Worm (Caenorhabditis elegans): Measurements from ENCODE around the gene fbxa-219.

fbxa-219 gene

DNA sequence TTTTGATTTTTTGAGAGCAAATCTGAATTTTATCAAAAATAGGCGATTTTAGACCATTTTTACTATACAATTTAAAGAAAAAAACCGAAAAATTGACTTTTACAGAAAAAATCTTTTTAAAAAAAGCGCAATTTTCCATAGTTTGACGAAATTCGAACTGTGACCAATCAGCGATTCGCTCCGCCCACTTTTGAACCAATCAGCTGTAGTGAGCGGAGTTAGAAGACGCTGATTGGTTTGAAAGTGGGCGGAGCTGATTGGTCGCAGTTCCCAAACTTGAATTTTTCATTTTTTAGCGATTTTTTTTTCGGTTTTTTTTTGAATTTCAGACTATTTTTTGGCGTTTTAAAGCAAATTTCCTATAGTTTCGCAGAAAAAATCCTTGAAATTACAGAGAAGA is 33.5 kb downstream of the fbxa-219 start:
- TF ChIP-seq daf-8 (GFP tag; IDR thresholded peaks at IDR 0.05), result no peak
- no peak for TF ChIP-seq nhr-76 (tag; optimal IDR thresholded peaks at IDR 0.05)
- TF ChIP-seq ceh-82 (tag; optimal IDR thresholded peaks at IDR 0.05), result no peak
- TF ChIP-seq lsy-2 (tag; optimal IDR thresholded peaks at IDR 0.05), result no peak
- TF ChIP-seq lim-7 (GFP tag; IDR thresholded peaks at IDR 0.05), result no peak
- no peak for TF ChIP-seq ceh-32 (tag; optimal IDR thresholded peaks at IDR 0.05; ENCODE audit: poor library complexity)
- TF ChIP-seq snpc-4 (tag; optimal IDR thresholded peaks at IDR 0.05), result no peak
- TF ChIP-seq spr-3 (GFP tag; optimal IDR thresholded peaks at IDR 0.05), result no peak
- no peak for TF ChIP-seq ceh-44 (GFP tag; IDR thresholded peaks at IDR 0.05)
- no peak for TF ChIP-seq nhr-48 (tag; optimal IDR thresholded peaks at IDR 0.05)
- TF ChIP-seq F26F4.8 (GFP tag; conservative IDR thresholded peaks at IDR 0.05), result no peak
- no peak for TF ChIP-seq tra-1 (GFP tag; IDR thresholded peaks at IDR 0.05)
- TF ChIP-seq skn-1 (tag; optimal IDR thresholded peaks at IDR 0.05), result no peak
- TF ChIP-seq fkh-10 (GFP tag; optimal IDR thresholded peaks at IDR 0.05), result no peak
- TF ChIP-seq zfp-2 (tag; optimal IDR thresholded peaks at IDR 0.05), result no peak
- no peak for TF ChIP-seq duxl-1 (tag; optimal IDR thresholded peaks at IDR 0.05; ENCODE audit: poor library complexity)
- TF ChIP-seq nhr-102 (tag; optimal IDR thresholded peaks at IDR 0.05), result no peak
- TF ChIP-seq Y75B8A.6 (GFP tag; IDR thresholded peaks at IDR 0.05), result no peak

DNA sequence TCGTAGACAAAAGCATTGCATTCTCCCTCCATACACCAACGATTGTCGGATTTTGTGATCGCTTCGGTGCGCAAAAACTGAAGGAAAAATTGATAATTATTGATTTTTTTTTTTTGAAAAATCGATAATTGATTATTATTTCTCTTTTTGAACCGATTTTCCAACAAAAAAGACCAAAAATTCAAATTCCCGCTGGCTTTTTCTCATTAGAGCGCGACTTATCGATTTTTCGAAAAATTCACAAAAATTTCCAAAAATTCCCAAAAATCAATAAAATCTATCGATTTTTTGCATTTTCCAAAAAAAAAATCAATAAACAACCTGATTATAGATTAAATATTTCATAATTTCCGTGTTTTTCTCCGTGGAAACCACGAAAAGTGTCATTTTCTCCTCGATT is 37.4 kb downstream of the fbxa-219 start:
- TF ChIP-seq lir-3 (tag; optimal IDR thresholded peaks at IDR 0.05) (no peak), unc-62 (GFP tag; optimal IDR thresholded peaks at IDR 0.05 in 1 of 2) (peak in 1 of 2 experiments; percentile 61), unc-62 (tag; optimal IDR thresholded peaks at IDR 0.05) (no peak), ceh-28 (tag; optimal IDR thresholded peaks at IDR 0.05) (peak; percentile 85), nhr-28 (tag; optimal IDR thresholded peaks at IDR 0.05) (no peak), mep-1 (tag; optimal IDR thresholded peaks at IDR 0.05) (no peak), snpc-4 (tag; optimal IDR thresholded peaks at IDR 0.05) (no peak)

DNA sequence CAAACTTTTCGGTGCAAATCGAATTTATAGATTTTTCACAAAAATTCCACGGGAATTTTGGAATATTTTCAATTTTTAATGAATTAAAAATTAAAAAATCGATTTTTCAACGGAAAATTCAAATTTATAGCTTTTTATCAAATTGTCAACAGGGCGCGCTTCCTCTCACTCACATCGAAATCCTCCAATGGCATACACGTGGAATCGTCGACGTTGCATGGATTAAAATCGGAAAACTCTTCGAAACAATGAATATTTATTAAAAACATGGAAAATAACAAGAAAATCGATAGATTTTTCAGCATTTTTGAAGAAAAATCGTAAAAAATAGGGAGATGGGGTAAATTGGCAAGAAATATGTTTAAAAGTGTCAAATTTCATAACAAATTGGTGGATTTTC is 38.1 kb downstream of the fbxa-219 start, which contains the start of gene Y54F10BM.12:
Y54F10BM.12 (minus strand) TSS at position 344 of the 400 bp plus-strand sequence.
- TF ChIP-seq ctbp-1 (GFP tag; IDR thresholded peaks at IDR 0.05), result no peak
- no peak for TF ChIP-seq daf-16 (GFP tag; optimal IDR thresholded peaks at IDR 0.05)
- TF ChIP-seq daf-16 (tag; optimal IDR thresholded peaks at IDR 0.05), result no peak
- TF ChIP-seq unc-62 (GFP tag; optimal IDR thresholded peaks at IDR 0.05 in 1 of 2), result peak in 1 of 2 experiments; percentile 94
- no peak for TF ChIP-seq unc-62 (tag; optimal IDR thresholded peaks at IDR 0.05)
- no peak for TF ChIP-seq dmd-8 (GFP tag; IDR thresholded peaks at IDR 0.05)
- no peak for TF ChIP-seq ztf-7 (tag; optimal IDR thresholded peaks at IDR 0.05)

DNA sequence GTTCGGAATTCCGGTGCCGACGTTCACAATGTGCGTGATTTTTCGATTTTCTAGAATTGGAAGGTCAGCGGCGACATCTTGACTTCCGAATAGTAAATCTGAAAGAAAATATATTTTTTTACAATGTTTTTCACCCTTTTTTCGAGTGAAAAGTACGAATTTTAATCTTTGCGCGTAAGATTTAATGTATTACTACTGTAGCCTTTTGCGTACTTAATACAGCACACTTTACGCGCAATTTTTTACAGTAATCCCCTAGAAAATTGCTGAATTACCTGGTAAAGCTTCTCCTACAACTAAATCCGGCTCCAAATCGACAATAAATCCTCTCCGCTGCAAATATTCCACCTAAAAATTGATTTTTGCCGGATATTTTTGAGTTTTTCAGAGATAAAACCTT is 39.2 kb downstream of the fbxa-219 start:
- TF ChIP-seq F37D6.2 (tag; optimal IDR thresholded peaks at IDR 0.05) (no peak), F26F4.8 (GFP tag; conservative IDR thresholded peaks at IDR 0.05) (no peak), cey-2 (tag; optimal IDR thresholded peaks at IDR 0.05; ENCODE audit: borderline replicate concordance, insufficient read depth) (no peak), F49E8.2 (tag; optimal IDR thresholded peaks at IDR 0.05; ENCODE audit: borderline replicate concordance) (no peak), ceh-28 (tag; optimal IDR thresholded peaks at IDR 0.05) (no peak), ceh-82 (tag; optimal IDR thresholded peaks at IDR 0.05) (no peak), zag-1 (tag; optimal IDR thresholded peaks at IDR 0.05) (no peak), tra-1 (GFP tag; IDR thresholded peaks at IDR 0.05) (no peak), unc-39 (tag; optimal IDR thresholded peaks at IDR 0.05) (no peak), zfp-2 (tag; optimal IDR thresholded peaks at IDR 0.05) (no peak), duxl-1 (tag; optimal IDR thresholded peaks at IDR 0.05; ENCODE audit: poor library complexity) (no peak), mdl-1 (tag; optimal IDR thresholded peaks at IDR 0.05) (no peak), dmd-6 (GFP tag; IDR thresholded peaks at IDR 0.05) (no peak), nhr-28 (tag; optimal IDR thresholded peaks at IDR 0.05) (no peak), ceh-20 (GFP tag; IDR thresholded peaks at IDR 0.05) (no peak), mxl-3 (GFP tag; optimal IDR thresholded peaks at IDR 0.05) (no peak), nhr-25 (tag; optimal IDR thresholded peaks at IDR 0.05; ENCODE audit: borderline replicate concordance, insufficient read depth) (no peak)

Data from whole organism, L4 larva.